Worm (Caenorhabditis elegans): ENCODE results near the gene pdtf-1.

pdtf-1 gene

DNA sequence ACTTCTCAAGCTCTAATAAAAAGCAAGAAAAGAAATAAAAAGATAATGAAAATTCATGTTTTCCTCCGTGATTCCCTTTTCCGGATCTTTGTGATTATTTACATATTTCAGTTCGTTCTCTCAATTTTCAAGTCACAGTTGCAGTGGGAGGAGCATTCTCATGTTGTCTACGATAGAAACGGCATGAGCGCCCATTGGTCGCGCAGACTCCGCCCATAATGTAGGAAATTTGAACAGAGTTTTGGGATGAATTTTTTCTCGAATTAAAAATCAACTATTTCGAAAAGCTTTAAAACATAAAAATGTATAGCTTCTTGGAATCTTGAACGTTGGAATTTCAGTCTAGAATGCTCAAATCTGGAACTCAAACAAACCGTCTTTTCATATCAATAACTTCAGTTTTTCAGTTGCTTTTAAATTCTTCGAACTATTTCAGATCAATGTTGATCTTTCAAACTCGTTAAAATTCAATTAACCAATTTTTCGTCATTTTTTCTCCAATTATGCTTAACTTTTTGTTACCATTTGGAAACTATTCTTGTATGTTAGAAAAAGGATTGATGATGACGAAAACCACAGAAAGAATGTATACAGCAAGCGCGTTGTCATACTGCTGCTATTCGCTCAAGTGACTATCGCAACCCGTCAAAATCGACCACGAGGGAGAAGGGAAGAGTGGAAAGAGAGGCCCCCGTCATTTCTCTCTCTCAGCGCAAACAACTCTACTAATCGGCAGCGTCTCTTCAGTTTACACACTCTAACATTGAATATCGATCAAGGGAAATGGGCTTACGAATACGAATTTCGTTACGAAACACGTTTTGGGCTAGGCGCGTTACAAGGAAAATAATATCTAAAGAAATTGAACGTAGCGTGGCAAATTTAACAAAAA is 1.0 kb upstream of the pdtf-1 start (continued):
- TF ChIP-seq snpc-1.3 (tag; optimal IDR thresholded peaks at IDR 0.05; ENCODE audit: insufficient read depth), result peak; percentile 5
- no peak for TF ChIP-seq nhr-120 (GFP tag; IDR thresholded peaks at IDR 0.05)
- TF ChIP-seq madf-3 (GFP tag; IDR thresholded peaks at IDR 0.05), result peak; percentile 86
- TF ChIP-seq snpc-1.1 (tag; optimal IDR thresholded peaks at IDR 0.05; ENCODE audit: insufficient read depth), result peak; percentile 1
- peak; percentile 48; the same call in 1 of the 2 replicates for TF ChIP-seq F33H1.4 (GFP tag; IDR thresholded peaks at IDR 0.05)
- TF ChIP-seq fkh-3 (tag; optimal IDR thresholded peaks at IDR 0.05), result no peak
- no peak for TF ChIP-seq bed-2 (GFP tag; IDR thresholded peaks at IDR 0.05)
- TF ChIP-seq ztf-18 (tag; optimal IDR thresholded peaks at IDR 0.05), result no peak
- no peak for TF ChIP-seq ceh-79 (tag; optimal IDR thresholded peaks at IDR 0.05)
- TF ChIP-seq F52B5.7 (tag; optimal IDR thresholded peaks at IDR 0.05), result no peak
- TF ChIP-seq unc-130 (GFP tag; optimal IDR thresholded peaks at IDR 0.05), result no peak
- TF ChIP-seq lin-40 (tag; optimal IDR thresholded peaks at IDR 0.05), result peak; percentile 41
- TF ChIP-seq ekl-4 (GFP tag; IDR thresholded peaks at IDR 0.05), result peak; percentile 43; the same call in 1 of the 2 replicates
- TF ChIP-seq nfya-2 (GFP tag; IDR thresholded peaks at IDR 0.05), result no peak
- TF ChIP-seq aptf-3 (GFP tag; IDR thresholded peaks at IDR 0.05), result no peak
- TF ChIP-seq ztf-3 (GFP tag; optimal IDR thresholded peaks at IDR 0.05), result no peak
- TF ChIP-seq hlh-12 (tag; optimal IDR thresholded peaks at IDR 0.05), result no peak
- peak; percentile 69; the same call in 1 of the 2 replicates for TF ChIP-seq cebp-2 (GFP tag; IDR thresholded peaks at IDR 0.05)
- TF ChIP-seq snpc-3.4 (tag; optimal IDR thresholded peaks at IDR 0.05), result no peak
- TF ChIP-seq lin-26 (GFP tag; IDR thresholded peaks at IDR 0.05), result peak; percentile 62; the same call in 1 of the 2 replicates
- peak; percentile 11; the same call in 1 of the 2 replicates for TF ChIP-seq Y67H2A.10 (GFP tag; conservative IDR thresholded peaks at IDR 0.05)
- TF ChIP-seq ZK185.1 (tag; optimal IDR thresholded peaks at IDR 0.05; ENCODE audit: poor library complexity, severe bottlenecking), result peak; percentile 63
- no peak for TF ChIP-seq repo-1 (tag; optimal IDR thresholded peaks at IDR 0.05)
- TF ChIP-seq nfyb-1 (GFP tag; IDR thresholded peaks at IDR 0.05), result peak; percentile 95
- TF ChIP-seq dpff-1 (tag; optimal IDR thresholded peaks at IDR 0.05), result peak; percentile 34
- no peak for TF ChIP-seq hrde-1 (tag; optimal IDR thresholded peaks at IDR 0.05; ENCODE audit: borderline replicate concordance)
- TF ChIP-seq tbp1 (GFP tag; optimal IDR thresholded peaks at IDR 0.05), result peak; percentile 54
- TF ChIP-seq efl-1 (GFP tag; optimal IDR thresholded peaks at IDR 0.05), result no peak
- TF ChIP-seq F10E7.11 (tag; optimal IDR thresholded peaks at IDR 0.05), result no peak
- TF ChIP-seq akir-1 (GFP tag; optimal IDR thresholded peaks at IDR 0.05), result no peak
- TF ChIP-seq chd-7 (tag; optimal IDR thresholded peaks at IDR 0.05), result peak; percentile 57
- no peak for TF ChIP-seq aptf-2 (GFP tag; conservative IDR thresholded peaks at IDR 0.05)
- TF ChIP-seq attf-6 (GFP tag; IDR thresholded peaks at IDR 0.05), result peak; percentile 46
- peak; percentile 43; the same call in 1 of the 2 replicates for TF ChIP-seq dox-1 (GFP tag; IDR thresholded peaks at IDR 0.05)
- peak; percentile 64 to 89 for TF ChIP-seq let-607 (tag; optimal IDR thresholded peaks at IDR 0.05)
- no peak for TF ChIP-seq lag-1 (GFP tag; IDR thresholded peaks at IDR 0.05)
- peak; percentile 52 for TF ChIP-seq attf-5 (GFP tag; optimal IDR thresholded peaks at IDR 0.05)
- TF ChIP-seq tlf-1 (GFP tag; optimal IDR thresholded peaks at IDR 0.05), result peak; percentile 63
- no peak for TF ChIP-seq F57A8.1 (GFP tag; optimal IDR thresholded peaks at IDR 0.05)
- TF ChIP-seq lsl-1 (GFP tag; optimal IDR thresholded peaks at IDR 0.05), result no peak
- TF ChIP-seq mxl-1 (tag; optimal IDR thresholded peaks at IDR 0.05), result no peak
- peak; percentile 62 for TF ChIP-seq hmg-1.2 (GFP tag; IDR thresholded peaks at IDR 0.05)
- TF ChIP-seq B0019.2 (GFP tag; conservative IDR thresholded peaks at IDR 0.05), result no peak
- no peak for TF ChIP-seq snpc-4 (GFP tag; optimal IDR thresholded peaks at IDR 0.05)
- TF ChIP-seq snpc-4 (tag; optimal IDR thresholded peaks at IDR 0.05), result peak in 3 of 4 experiments; percentile 33 to 77 (median 76)
- peak in 2 of 3 experiments; percentile 22 to 71 for TF ChIP-seq lin-35 (GFP tag; optimal IDR thresholded peaks at IDR 0.05)

Data from whole organism, young adult.